Worm (Caenorhabditis elegans): ENCODE results near the gene F42A10.9.
A peak's percentile ranks its signal among the peaks of the same experiment; 100 is the strongest.

F42A10.9 gene

ce11 chrIII:6134111-6134510, 30.3 kb upstream of the F42A10.9 start:
- TF ChIP-seq unc-62 (GFP tag; optimal IDR thresholded peaks at IDR 0.05 in 1 of 2) (peak in 1 of 2 experiments; percentile 73), unc-62 (tag; optimal IDR thresholded peaks at IDR 0.05) (no peak), gei-8 (GFP tag; optimal IDR thresholded peaks at IDR 0.05) (no peak), T20F7.1 (GFP tag; optimal IDR thresholded peaks at IDR 0.05) (no peak), fos-1 (tag; optimal IDR thresholded peaks at IDR 0.05) (no peak), madf-5 (GFP tag; IDR thresholded peaks at IDR 0.05) (no peak), nhr-76 (tag; optimal IDR thresholded peaks at IDR 0.05) (no peak), lin-13 (GFP tag; optimal IDR thresholded peaks at IDR 0.05) (no peak), ceh-20 (GFP tag; IDR thresholded peaks at IDR 0.05) (no peak), vab-7 (GFP tag; IDR thresholded peaks at IDR 0.05) (no peak), tag-97 (GFP tag; IDR thresholded peaks at IDR 0.05) (no peak), nhr-28 (tag; optimal IDR thresholded peaks at IDR 0.05) (peak; percentile 27), lin-39 (tag; optimal IDR thresholded peaks at IDR 0.05) (no peak), zip-11 (GFP tag; IDR thresholded peaks at IDR 0.05) (no peak), hif-1 (tag; optimal IDR thresholded peaks at IDR 0.05) (no peak), nhr-6 (tag; optimal IDR thresholded peaks at IDR 0.05) (no peak), Y5F2A.4 (GFP tag; optimal IDR thresholded peaks at IDR 0.05) (no peak), ZK337.2 (GFP tag; IDR thresholded peaks at IDR 0.05) (no peak), pqm-1 (tag; optimal IDR thresholded peaks at IDR 0.05) (peak; percentile 28), ceh-28 (tag; optimal IDR thresholded peaks at IDR 0.05) (no peak), F49E8.2 (tag; optimal IDR thresholded peaks at IDR 0.05; ENCODE audit: borderline replicate concordance) (no peak), ces-1 (GFP tag; optimal IDR thresholded peaks at IDR 0.05) (no peak), mxl-3 (GFP tag; optimal IDR thresholded peaks at IDR 0.05) (no peak), mep-1 (tag; optimal IDR thresholded peaks at IDR 0.05) (no peak), dpl-1 (GFP tag; optimal IDR thresholded peaks at IDR 0.05) (no peak)

ce11 chrIII:6135211-6135610, 29.2 kb upstream of the F42A10.9 start:
- TF ChIP-seq zag-1 (tag; optimal IDR thresholded peaks at IDR 0.05) (no peak), sdz-12 (GFP tag; optimal IDR thresholded peaks at IDR 0.05) (no peak), tra-1 (GFP tag; IDR thresholded peaks at IDR 0.05) (no peak), jun-1 (tag; optimal IDR thresholded peaks at IDR 0.05) (no peak), rbr-2 (tag; optimal IDR thresholded peaks at IDR 0.05) (peak; percentile 18), nhr-102 (tag; optimal IDR thresholded peaks at IDR 0.05) (no peak), mdt-29 (GFP tag; IDR thresholded peaks at IDR 0.05) (no peak), nhr-76 (tag; optimal IDR thresholded peaks at IDR 0.05) (no peak), Y105C5A.15 (GFP tag; IDR thresholded peaks at IDR 0.05) (no peak), dve-1 (tag; optimal IDR thresholded peaks at IDR 0.05; ENCODE audit: insufficient read depth) (no peak), ceh-62 (tag; optimal IDR thresholded peaks at IDR 0.05) (no peak), nhr-28 (tag; optimal IDR thresholded peaks at IDR 0.05) (no peak), ceh-28 (tag; optimal IDR thresholded peaks at IDR 0.05) (no peak), pha-4 (GFP tag; IDR thresholded peaks at IDR 0.05) (no peak; the same call in 1 of the 2 replicates), pha-4 (tag; optimal IDR thresholded peaks at IDR 0.05) (no peak), D1046.2 (GFP tag; IDR thresholded peaks at IDR 0.05) (no peak), aha-1 (tag) (peak; percentile 68), Y5F2A.4 (GFP tag; optimal IDR thresholded peaks at IDR 0.05) (no peak), unc-62 (GFP tag; optimal IDR thresholded peaks at IDR 0.05 in 1 of 2) (peak in 1 of 2 experiments; percentile 93), unc-62 (tag; optimal IDR thresholded peaks at IDR 0.05) (no peak), unc-130 (GFP tag; optimal IDR thresholded peaks at IDR 0.05) (no peak), set-16 (GFP tag; IDR thresholded peaks at IDR 0.05) (peak; percentile 89), php-3 (GFP tag; IDR thresholded peaks at IDR 0.05) (no peak), lir-3 (tag; optimal IDR thresholded peaks at IDR 0.05) (no peak), nhr-42 (GFP tag; IDR thresholded peaks at IDR 0.05) (no peak), nhr-25 (tag; optimal IDR thresholded peaks at IDR 0.05; ENCODE audit: borderline replicate concordance, insufficient read depth) (no peak), nhr-6 (tag; optimal IDR thresholded peaks at IDR 0.05) (no peak), pqm-1 (tag; optimal IDR thresholded peaks at IDR 0.05) (no peak), saeg-2 (GFP tag; IDR thresholded peaks at IDR 0.05) (no peak), duxl-1 (tag; optimal IDR thresholded peaks at IDR 0.05; ENCODE audit: poor library complexity) (no peak), ama-1 (optimal IDR thresholded peaks at IDR 0.05) (no peak), F10B5.3 (tag; optimal IDR thresholded peaks at IDR 0.05) (no peak), lin-13 (GFP tag; optimal IDR thresholded peaks at IDR 0.05) (no peak), mep-1 (tag; optimal IDR thresholded peaks at IDR 0.05) (peak; percentile 69), F37D6.2 (tag; optimal IDR thresholded peaks at IDR 0.05) (peak; percentile 57), dmd-8 (GFP tag; IDR thresholded peaks at IDR 0.05) (0 out of 2 replicates have a peak, but pooled peaks have one; percentile 7)
